Fruit fly (Drosophila melanogaster) whole organism: ENCODE results near the gene CG14380.

ENCODE experiments used
- CG8478 ChIP-seq: fragments of >200 bp; optimal IDR thresholded peaks from 2 replicates; lab custom pipeline; 2018; ENCODE audit warnings: inconsistent platforms
- Dll ChIP-seq: fragments of >200 bp; optimal IDR thresholded peaks from 2 replicates; lab custom pipeline; 2017
- EcR ChIP-seq, 2 experiments: fragments of >200 bp; optimal IDR thresholded peaks; 2 replicates each; lab custom pipeline; 2017; ENCODE audit warnings: missing biosample characterization in 2 of 2, missing genetic modification characterization in 2 of 2, missing genetic modification reagents in 2 of 2
- pan ChIP-seq: fragments of >200 bp; optimal IDR thresholded peaks from 2 replicates; lab custom pipeline; 2017
- psq ChIP-seq: fragments of >200 bp; optimal IDR thresholded peaks from 2 replicates; lab custom pipeline; 2017

dm6 chr3R:13191299-13191698, 3.0 kb downstream of the CG14380 start, which contains the start of gene CG8141:
- TF ChIP-seq CG8478, result no peak
- no peak for TF ChIP-seq EcR (GFP tag; optimal IDR thresholded peaks at IDR 0.05; lab: Kevin White, UChicago)
- no peak for TF ChIP-seq psq (lab: Kevin White, UChicago)
- TF ChIP-seq Dll (lab: Kevin White, UChicago), result no peak
- TF ChIP-seq pan, result no peak
